Fruit fly (Drosophila melanogaster): Measurements from ENCODE around the gene CG12498.

CG12498 gene

dm6 chrX:2809581-2809980 lies at the start of gene CG12498:
TSS of gene CG12498 (plus strand) at chrX:2809881.
- TF ChIP-seq CG2199 (GFP tag; IDR thresholded peaks at IDR 0.05) (no peak), Hmr (GFP tag; optimal IDR thresholded peaks at IDR 0.05) (no peak), CG13123 (GFP tag; optimal IDR thresholded peaks at IDR 0.05) (no peak), Hr39 (optimal IDR thresholded peaks at IDR 0.05) (no peak), CG12299 (tag; optimal IDR thresholded peaks at IDR 0.05) (no peak), chm (GFP tag; IDR thresholded peaks at IDR 0.05) (no peak), Gug (GFP tag; IDR thresholded peaks at IDR 0.05) (no peak), sd (tag; optimal IDR thresholded peaks at IDR 0.05) (no peak), CG10654 (GFP tag; optimal IDR thresholded peaks at IDR 0.05) (no peak), CG17186 (GFP tag; optimal IDR thresholded peaks at IDR 0.05) (no peak), Spps (tag; optimal IDR thresholded peaks at IDR 0.05) (no peak), vvl (GFP tag; IDR thresholded peaks at IDR 0.05) (no peak), Rx (GFP tag; IDR thresholded peaks at IDR 0.05) (no peak), gfzf (GFP tag; optimal IDR thresholded peaks at IDR 0.05) (no peak), ewg (GFP tag; optimal IDR thresholded peaks at IDR 0.05) (no peak), CG16863 (GFP tag; optimal IDR thresholded peaks at IDR 0.05) (no peak)

dm6 chrX:2761198-2761597 lies 48.5 kb upstream of the CG12498 start:
- TF ChIP-seq slbo (GFP tag; IDR thresholded peaks at IDR 0.05) = peak; percentile 17; the same call in 1 of the 2 replicates
- peak; percentile 17 for TF ChIP-seq CG11504 (tag; optimal IDR thresholded peaks at IDR 0.05)
- TF ChIP-seq Ets65A (GFP tag) = peak; percentile 75
- peak; percentile 10 for TF ChIP-seq CG7839 (tag; optimal IDR thresholded peaks at IDR 0.05)
- TF ChIP-seq Drgx (GFP tag; IDR thresholded peaks at IDR 0.05) = 0 out of 2 replicates have a peak, but pooled peaks have one; percentile 18
- no peak for TF ChIP-seq CG18764 (GFP tag; optimal IDR thresholded peaks at IDR 0.05)
- peak; percentile 41 for TF ChIP-seq CG18599 (GFP tag; optimal IDR thresholded peaks at IDR 0.05)
- peak; percentile 52 for TF ChIP-seq sens (GFP tag)
- peak; percentile 24; the same call in 1 of the 3 replicates for TF ChIP-seq row (GFP tag; IDR thresholded peaks at IDR 0.05)
- TF ChIP-seq Lim3 (GFP tag; IDR thresholded peaks at IDR 0.05) = no peak
- TF ChIP-seq Atf6 (GFP tag; IDR thresholded peaks at IDR 0.05) = 0 out of 2 replicates have a peak, but pooled peaks have one; percentile 20
- no peak for TF ChIP-seq CG4707 (GFP tag; optimal IDR thresholded peaks at IDR 0.05)
- peak in 1 of 2 experiments; percentile 19 for TF ChIP-seq bsh (GFP tag; optimal IDR thresholded peaks at IDR 0.05)
- peak; percentile 10 for TF ChIP-seq gem (tag; optimal IDR thresholded peaks at IDR 0.05)
- peak; percentile 3 for TF ChIP-seq CG1603 (tag; optimal IDR thresholded peaks at IDR 0.05)
- peak; percentile 19; the same call in 1 of the 2 replicates for TF ChIP-seq Rx (GFP tag; IDR thresholded peaks at IDR 0.05)
- TF ChIP-seq cad (GFP tag; optimal IDR thresholded peaks at IDR 0.05) = no peak
- peak; percentile 9 for TF ChIP-seq CG2120 (GFP tag; optimal IDR thresholded peaks at IDR 0.05)
- TF ChIP-seq CHES-1-like (GFP tag; optimal IDR thresholded peaks at IDR 0.05) = no peak
- TF ChIP-seq CG10431 (GFP tag; optimal IDR thresholded peaks at IDR 0.05) = no peak
- TF ChIP-seq Xrp1 (GFP tag; IDR thresholded peaks at IDR 0.05) = 0 out of 2 replicates have a peak, but pooled peaks have one; percentile 8
- TF ChIP-seq CG2678 (tag; optimal IDR thresholded peaks at IDR 0.05) = peak; percentile 22
- 0 out of 2 replicates have a peak, but pooled peaks have one; percentile 12 for TF ChIP-seq CG14441 (GFP tag; IDR thresholded peaks at IDR 0.05)
- TF ChIP-seq CG6689 (GFP tag; IDR thresholded peaks at IDR 0.05) = 0 out of 2 replicates have a peak, but pooled peaks have one; percentile 24

dm6 chrX:2765440-2765839 lies 44.2 kb upstream of the CG12498 start:
- TF ChIP-seq Trl (optimal IDR thresholded peaks at IDR 0.05) = peak; percentile 27 to 32
- no peak for TF ChIP-seq Trl (GFP tag; optimal IDR thresholded peaks at IDR 0.05)
- TF ChIP-seq CG1832 (GFP tag; optimal IDR thresholded peaks at IDR 0.05) = peak; percentile 62
- TF ChIP-seq CG13894 (tag; optimal IDR thresholded peaks at IDR 0.05) = no peak
